Worm (Caenorhabditis elegans): ENCODE data around the gene H06H21.11.

ce11 chrIV:4811863-4812262 is 4.7 kb upstream of the H06H21.11 start, which contains the start of gene srw-95:
- TF ChIP-seq rnt-1 (tag; optimal IDR thresholded peaks at IDR 0.05): no peak
- TF ChIP-seq ama-1 (optimal IDR thresholded peaks at IDR 0.05): no peak
- TF ChIP-seq hlh-30 (tag; optimal IDR thresholded peaks at IDR 0.05; ENCODE audit: insufficient read depth): no peak
- TF ChIP-seq pha-4 (tag; optimal IDR thresholded peaks at IDR 0.05): no peak
- TF ChIP-seq nhr-11 (tag; optimal IDR thresholded peaks at IDR 0.05): no peak
- no peak for TF ChIP-seq pqm-1 (tag; optimal IDR thresholded peaks at IDR 0.05)
- no peak for TF ChIP-seq elt-2 (tag; optimal IDR thresholded peaks at IDR 0.05)
- no peak for TF ChIP-seq tbx-7 (tag; optimal IDR thresholded peaks at IDR 0.05)
- TF ChIP-seq F13H6.1 (tag; optimal IDR thresholded peaks at IDR 0.05): no peak
- no peak for TF ChIP-seq ets-4 (tag; optimal IDR thresholded peaks at IDR 0.05)

Data from whole organism, late embryonic.